Worm (Caenorhabditis elegans) whole organism, late embryonic: Measurements from ENCODE around the gene srlf-35.
A peak's percentile ranks its signal among the peaks of the same experiment; 100 is the strongest.

Experiments used
- C38D4.7 ChIP-seq: fragments of 200-800 bp; sonication (Bioruptor generic); optimal IDR thresholded peaks from 2 replicates; lab custom pipeline; 2018; ENCODE audit warnings: mild to moderate bottlenecking, missing genetic modification characterization, moderate library complexity, missing compliant biosample characterization
- F13H6.1 ChIP-seq: sonication (generic microtip); optimal IDR thresholded peaks from 2 replicates; lab custom pipeline; 2016; ENCODE audit warnings: missing genetic modification characterization, missing compliant biosample characterization
- Y22D7AL.16 ChIP-seq: sonication (generic microtip); optimal IDR thresholded peaks from 2 replicates; lab custom pipeline; 2016; ENCODE audit warnings: missing genetic modification characterization, missing compliant biosample characterization
- ahr-1 ChIP-seq: sonication (generic microtip); optimal IDR thresholded peaks from 2 replicates; lab custom pipeline; 2016; ENCODE audit warnings: missing genetic modification characterization, missing compliant biosample characterization
- ama-1 ChIP-seq: fragments of 150-350 bp; optimal IDR thresholded peaks from 2 replicates; lab custom pipeline; 2014
- ceh-14 ChIP-seq: sonication (generic microtip); optimal IDR thresholded peaks from 2 replicates; lab custom pipeline; 2016; ENCODE audit warnings: missing genotype, missing genetic modification characterization, missing compliant biosample characterization
- ceh-18 ChIP-seq: sonication (generic microtip); optimal IDR thresholded peaks from 2 replicates; lab custom pipeline; 2016; ENCODE audit warnings: missing genetic modification characterization, missing compliant biosample characterization
- ceh-19 ChIP-seq: fragments of 200-800 bp; sonication (Bioruptor generic); optimal IDR thresholded peaks from 2 replicates; lab custom pipeline; 2018; ENCODE audit warnings: mild to moderate bottlenecking, missing genetic modification characterization, missing compliant biosample characterization
- ceh-2 ChIP-seq: sonication (generic microtip); optimal IDR thresholded peaks from 2 replicates; lab custom pipeline; 2016; ENCODE audit warnings: missing genotype, missing genetic modification characterization, missing compliant biosample characterization
- ceh-24 ChIP-seq: sonication (generic microtip); optimal IDR thresholded peaks from 2 replicates; lab custom pipeline; 2016; ENCODE audit warnings: mild to moderate bottlenecking, missing genetic modification characterization, missing compliant biosample characterization
- ceh-31 ChIP-seq: sonication (generic microtip); optimal IDR thresholded peaks from 2 replicates; lab custom pipeline; 2016; ENCODE audit warnings: missing genetic modification characterization, missing compliant biosample characterization
- ceh-48 ChIP-seq: sonication (generic microtip); optimal IDR thresholded peaks from 2 replicates; lab custom pipeline; 2016; ENCODE audit warnings: missing genetic modification characterization, inconsistent platforms, missing compliant biosample characterization
- ceh-6 ChIP-seq: fragments of 200-800 bp; sonication (Bioruptor generic); optimal IDR thresholded peaks from 2 replicates; lab custom pipeline; 2018; ENCODE audit warnings: mild to moderate bottlenecking, missing genetic modification characterization, missing compliant biosample characterization
- ceh-9 ChIP-seq: sonication (generic microtip); optimal IDR thresholded peaks from 2 replicates; lab custom pipeline; 2016; ENCODE audit warnings: mild to moderate bottlenecking, missing genetic modification characterization, inconsistent platforms, missing compliant biosample characterization
- che-1 ChIP-seq: sonication (generic microtip); optimal IDR thresholded peaks from 2 replicates; lab custom pipeline; 2016; ENCODE audit warnings: mild to moderate bottlenecking, missing genetic modification characterization, missing compliant biosample characterization
- dmd-4 ChIP-seq: sonication (generic microtip); optimal IDR thresholded peaks from 2 replicates; lab custom pipeline; 2016; ENCODE audit warnings: borderline replicate concordance, missing genetic modification characterization, missing compliant biosample characterization
- elt-2 ChIP-seq: sonication (generic microtip); optimal IDR thresholded peaks from 2 replicates; lab custom pipeline; 2016; ENCODE audit warnings: missing genetic modification reagents, missing genetic modification characterization, missing compliant biosample characterization
- elt-4 ChIP-seq: sonication (generic microtip); optimal IDR thresholded peaks from 2 replicates; lab custom pipeline; 2016; ENCODE audit warnings: missing genetic modification characterization, missing compliant biosample characterization
- hlh-6 ChIP-seq: sonication (generic microtip); optimal IDR thresholded peaks from 2 replicates; lab custom pipeline; 2016; ENCODE audit warnings: missing genotype, missing genetic modification characterization, missing compliant biosample characterization
- hlh-8 ChIP-seq: sonication (generic microtip); optimal IDR thresholded peaks from 2 replicates; lab custom pipeline; 2016; ENCODE audit warnings: missing genotype, missing genetic modification characterization, missing compliant biosample characterization
- lim-6 ChIP-seq: sonication (generic microtip); optimal IDR thresholded peaks from 2 replicates; lab custom pipeline; 2016; ENCODE audit warnings: missing genetic modification characterization, missing compliant biosample characterization
- madf-2 ChIP-seq: sonication (generic microtip); optimal IDR thresholded peaks from 2 replicates; lab custom pipeline; 2017; ENCODE audit warnings: missing genetic modification characterization, missing compliant biosample characterization
- nfya-1 ChIP-seq: sonication (generic microtip); optimal IDR thresholded peaks from 2 replicates; lab custom pipeline; 2017; ENCODE audit warnings: missing genetic modification characterization, mild to moderate bottlenecking, missing compliant biosample characterization, antibody characterized with exemption, moderate library complexity
- nhr-11 ChIP-seq: fragments of 150-350 bp; optimal IDR thresholded peaks from 2 replicates; lab custom pipeline; 2014; ENCODE audit warnings: missing biosample characterization, missing genetic modification characterization
- npax-4 ChIP-seq: sonication (generic microtip); optimal IDR thresholded peaks from 2 replicates; lab custom pipeline; 2016; ENCODE audit warnings: missing genetic modification characterization, missing compliant biosample characterization
- pat-9 ChIP-seq: fragments of 200-800 bp; sonication (Bioruptor generic); optimal IDR thresholded peaks from 2 replicates; lab custom pipeline; 2018; ENCODE audit warnings: mild to moderate bottlenecking, missing genetic modification characterization, moderate library complexity, missing compliant biosample characterization
- pax-1 ChIP-seq: fragments of 150-350 bp; optimal IDR thresholded peaks from 2 replicates; lab custom pipeline; 2014; ENCODE audit warnings: missing biosample characterization, missing genetic modification characterization
- pha-2 ChIP-seq: sonication (generic microtip); optimal IDR thresholded peaks from 2 replicates; lab custom pipeline; 2017; ENCODE audit warnings: mild to moderate bottlenecking, missing genetic modification characterization, missing compliant biosample characterization
- sox-2 ChIP-seq: fragments of 200-800 bp; sonication (Bioruptor generic); IDR thresholded peaks from 2 replicates; pipeline ENCODE4 v1.3.6; 2022; ENCODE audit warnings: missing genetic modification reagents, missing genetic modification characterization, missing compliant biosample characterization
- sox-4 ChIP-seq: sonication (generic microtip); optimal IDR thresholded peaks from 2 replicates; lab custom pipeline; 2017; ENCODE audit warnings: mild to moderate bottlenecking, missing genetic modification characterization, inconsistent platforms, missing compliant biosample characterization
- syd-9 ChIP-seq: sonication (generic microtip); optimal IDR thresholded peaks from 2 replicates; lab custom pipeline; 2016; ENCODE audit warnings: mild to moderate bottlenecking, missing genetic modification characterization, moderate library complexity, missing compliant biosample characterization
- tbx-2 ChIP-seq: sonication (generic microtip); optimal IDR thresholded peaks from 2 replicates; lab custom pipeline; 2016; ENCODE audit warnings: missing genetic modification characterization, missing compliant biosample characterization
- tbx-7 ChIP-seq: sonication (generic microtip); optimal IDR thresholded peaks from 2 replicates; lab custom pipeline; 2016; ENCODE audit warnings: missing genotype, missing genetic modification characterization, missing compliant biosample characterization
- ttx-3 ChIP-seq: sonication (generic microtip); optimal IDR thresholded peaks from 2 replicates; lab custom pipeline; 2016; ENCODE audit warnings: missing genetic modification reagents, missing genetic modification characterization, missing compliant biosample characterization
- unc-55 ChIP-seq: sonication (generic microtip); optimal IDR thresholded peaks from 2 replicates; lab custom pipeline; 2017; ENCODE audit warnings: missing biosample characterization, missing genetic modification reagents, missing genetic modification characterization

The srlf-35 gene

ce11 chrV:525040-525439 is 21.2 kb downstream of the srlf-35 start, which contains the start of gene R11G11.16:
R11G11.16 (minus strand) TSS chrV:525140.
- TF ChIP-seq ceh-48 (no peak), ceh-18 (tag; lab: Kevin White, UChicago) (no peak), hlh-8 (tag; lab: Kevin White, UChicago) (no peak), elt-2 (tag; lab: Kevin White, UChicago) (no peak), pat-9 (tag; lab: Kevin White, UChicago) (no peak), ceh-24 (no peak), ceh-9 (no peak), dmd-4 (tag; lab: Kevin White, UChicago) (no peak), npax-4 (no peak), C38D4.7 (GFP tag; lab: Kevin White, UChicago) (no peak), hlh-6 (no peak), tbx-2 (tag; lab: Kevin White, UChicago) (no peak), tbx-7 (tag; lab: Kevin White, UChicago) (no peak), ceh-2 (no peak), ceh-14 (tag; lab: Kevin White, UChicago) (no peak), ceh-19 (GFP tag; lab: Kevin White, UChicago) (no peak), elt-4 (tag; lab: Kevin White, UChicago) (no peak), ceh-31 (tag; lab: Kevin White, UChicago) (no peak)

ce11 chrV:527602-528001 is 23.8 kb downstream of the srlf-35 start, which contains the start of gene srw-108:
srw-108 (plus strand) TSS chrV:527902.
- TF ChIP-seq unc-55 (no peak), ama-1 (lab: Kevin White, UChicago) (no peak), lim-6 (tag; lab: Kevin White, UChicago) (no peak), ahr-1 (no peak), F13H6.1 (tag; lab: Kevin White, UChicago) (no peak), ttx-3 (tag; lab: Kevin White, UChicago) (no peak), che-1 (tag; lab: Kevin White, UChicago) (no peak), syd-9 (tag; lab: Kevin White, UChicago) (no peak), C38D4.7 (GFP tag; lab: Kevin White, UChicago) (no peak)

- TF ChIP-seq C38D4.7 (GFP tag; lab: Kevin White, UChicago) (no peak), tbx-2 (tag; lab: Kevin White, UChicago) (peak; percentile 38), nfya-1 (tag; lab: Kevin White, UChicago) (peak; percentile 34), elt-2 (tag; lab: Kevin White, UChicago) (peak; percentile 72), unc-55 (peak; percentile 67), sox-4 (tag; lab: Kevin White, UChicago) (no peak), sox-2 (GFP tag; lab: Robert Waterston, UW) (no peak), ceh-31 (tag; lab: Kevin White, UChicago) (peak; percentile 38), pat-9 (tag; lab: Kevin White, UChicago) (no peak), pax-1 (tag; lab: Kevin White, UChicago) (peak; percentile 21)
Observed at ce11 chrV:532046-532445, 28.2 kb downstream of the srlf-35 start, which contains the start of gene nhr-58. nhr-58 (plus strand) TSS chrV:532259.

- TF ChIP-seq Y22D7AL.16 (tag; lab: Kevin White, UChicago) (no peak), nfya-1 (tag; lab: Kevin White, UChicago) (peak; percentile 14), nhr-11 (tag; lab: Kevin White, UChicago) (no peak), ceh-2 (no peak), tbx-2 (tag; lab: Kevin White, UChicago) (no peak), pha-2 (no peak), ceh-6 (GFP tag; lab: Kevin White, UChicago) (no peak), madf-2 (tag; lab: Kevin White, UChicago) (no peak), elt-2 (tag; lab: Kevin White, UChicago) (peak; percentile 21)
Observed at ce11 chrV:534176-534575, 30.3 kb downstream of the srlf-35 start, which contains the start of gene nhr-132. nhr-132 (plus strand) TSS chrV:534446.
